Worm (Caenorhabditis elegans): ENCODE measurements around the gene cut-3.
A peak's percentile ranks its signal among the peaks of the same experiment; 100 is the strongest.

Gene cut-3

ce11 chrII:8440097-8440496, 6.5 kb downstream of the cut-3 start:
- peak; percentile 48; the same call in 1 of the 2 replicates for TF ChIP-seq dmd-6 (GFP tag; IDR thresholded peaks at IDR 0.05)
- TF ChIP-seq hlh-30 (tag; optimal IDR thresholded peaks at IDR 0.05; ENCODE audit: insufficient read depth): peak; percentile 51
- peak; percentile 11 for TF ChIP-seq hlh-11 (tag; optimal IDR thresholded peaks at IDR 0.05)
- no peak for TF ChIP-seq attf-4 (tag; optimal IDR thresholded peaks at IDR 0.05)
- TF ChIP-seq mdl-1 (tag; optimal IDR thresholded peaks at IDR 0.05): peak in 1 of 2 experiments; percentile 35
- TF ChIP-seq nhr-28 (tag; optimal IDR thresholded peaks at IDR 0.05): peak; percentile 77
- TF ChIP-seq F10B5.3 (tag; optimal IDR thresholded peaks at IDR 0.05): no peak

- TF ChIP-seq nhr-28 (tag; optimal IDR thresholded peaks at IDR 0.05) (peak; percentile 91), unc-62 (GFP tag; optimal IDR thresholded peaks at IDR 0.05 in 1 of 2) (peak in 1 of 2 experiments; percentile 13), unc-62 (tag; optimal IDR thresholded peaks at IDR 0.05) (no peak), nhr-42 (GFP tag; IDR thresholded peaks at IDR 0.05) (no peak)
Observed at ce11 chrII:8438791-8439287, 7.8 kb downstream of the cut-3 start, which contains the start of gene lips-10. lips-10 (plus strand) TSS chrII:8439168.

ce11 chrII:8437035-8437434, 9.6 kb downstream of the cut-3 start, which contains the start of gene acp-3:
acp-3 (minus strand) TSS chrII:8437135.
- TF ChIP-seq unc-62 (GFP tag; optimal IDR thresholded peaks at IDR 0.05 in 1 of 2) (peak in 1 of 2 experiments; percentile 68), unc-62 (tag; optimal IDR thresholded peaks at IDR 0.05) (no peak), aha-1 (tag) (peak; percentile 84), aly-2 (tag; optimal IDR thresholded peaks at IDR 0.05) (no peak)

- TF ChIP-seq F49E8.2 (tag; optimal IDR thresholded peaks at IDR 0.05; ENCODE audit: borderline replicate concordance): no peak
- TF ChIP-seq aly-2 (tag; optimal IDR thresholded peaks at IDR 0.05): no peak
- no peak for TF ChIP-seq fkh-10 (GFP tag; optimal IDR thresholded peaks at IDR 0.05)
- no peak for TF ChIP-seq Y105C5A.15 (GFP tag; IDR thresholded peaks at IDR 0.05)
Observed at ce11 chrII:8435005-8435404, 11.6 kb downstream of the cut-3 start, which contains the start of gene acp-4. acp-4 (minus strand) TSS chrII:8435105.

ce11 chrII:8431954-8432353, 14.7 kb downstream of the cut-3 start, which contains the start of gene acp-2:
acp-2 (minus strand) TSS chrII:8432054.
- TF ChIP-seq Y48G9A.11 (GFP tag; IDR thresholded peaks at IDR 0.05) (no peak), nhr-102 (tag; optimal IDR thresholded peaks at IDR 0.05) (no peak), mdt-29 (GFP tag; IDR thresholded peaks at IDR 0.05) (no peak), lim-7 (GFP tag; IDR thresholded peaks at IDR 0.05) (no peak), arid-1 (GFP tag; conservative IDR thresholded peaks at IDR 0.05) (no peak), T20F7.1 (GFP tag; optimal IDR thresholded peaks at IDR 0.05) (no peak), zfp-3 (GFP tag; conservative IDR thresholded peaks at IDR 0.05) (no peak), ama-1 (optimal IDR thresholded peaks at IDR 0.05) (no peak), saeg-2 (GFP tag; IDR thresholded peaks at IDR 0.05) (no peak), ceh-32 (tag; optimal IDR thresholded peaks at IDR 0.05; ENCODE audit: poor library complexity) (no peak), zip-11 (GFP tag; IDR thresholded peaks at IDR 0.05) (no peak), nhr-111 (GFP tag; optimal IDR thresholded peaks at IDR 0.05) (no peak), unc-39 (tag; optimal IDR thresholded peaks at IDR 0.05) (no peak), spr-3 (GFP tag; optimal IDR thresholded peaks at IDR 0.05) (no peak), mxl-2 (GFP tag; conservative IDR thresholded peaks at IDR 0.05) (no peak), dmd-9 (GFP tag; IDR thresholded peaks at IDR 0.05) (no peak), zfp-2 (tag; optimal IDR thresholded peaks at IDR 0.05) (no peak), duxl-1 (tag; optimal IDR thresholded peaks at IDR 0.05; ENCODE audit: poor library complexity) (no peak)

Data from whole organism, L4 larva.